Worm (Caenorhabditis elegans) whole organism, midembryonic: ENCODE measurements around the gene F15H10.8.

Experiments
- T22C8.4 ChIP-seq: fragments of 200-800 bp; sonication (Bioruptor generic); IDR thresholded peaks from 2 replicates; pipeline ENCODE4 v1.3.6; 2022; ENCODE audit warnings: missing genetic modification characterization, missing compliant biosample characterization
- cog-1 ChIP-seq: sonication (generic microtip); optimal IDR thresholded peaks from 2 replicates; lab custom pipeline; 2016; ENCODE audit warnings: missing genetic modification characterization, missing compliant biosample characterization
- flt-1 ChIP-seq: fragments of 200-800 bp; sonication (Bioruptor generic); IDR thresholded peaks from 2 replicates; pipeline ENCODE4 v1.3.6; 2022; ENCODE audit warnings: missing genetic modification characterization, missing compliant biosample characterization
- klf-2 ChIP-seq: fragments of 200-800 bp; sonication (Bioruptor generic); conservative IDR thresholded peaks from 2 replicates; pipeline ENCODE4 v1.3.6; 2022; ENCODE audit warnings: missing genetic modification reagents, missing genetic modification characterization, missing compliant biosample characterization
- med-1 ChIP-seq: sonication (generic microtip); optimal IDR thresholded peaks from 2 replicates; lab custom pipeline; 2017; ENCODE audit warnings: missing genetic modification characterization, mild to moderate bottlenecking, missing compliant biosample characterization, antibody characterized with exemption, missing genetic modification reagents; ENCODE audit not compliant: insufficient read depth
- ref-1 ChIP-seq: fragments of 200-800 bp; sonication (Bioruptor generic); conservative IDR thresholded peaks from 2 replicates; pipeline ENCODE4 v1.3.6; 2022; ENCODE audit warnings: missing genetic modification reagents, missing genetic modification characterization, missing compliant biosample characterization
- tab-1 ChIP-seq: fragments of 200-800 bp; sonication (Bioruptor generic); IDR thresholded peaks from 2 replicates; pipeline ENCODE4 v1.3.6; 2022; ENCODE audit warnings: missing genetic modification characterization, missing compliant biosample characterization
- ztf-23 ChIP-seq: fragments of 200-800 bp; sonication (Bioruptor generic); IDR thresholded peaks from 2 replicates; pipeline ENCODE4 v1.3.6; 2022; ENCODE audit warnings: missing genetic modification reagents, missing genetic modification characterization, missing compliant biosample characterization
- ztf-29 ChIP-seq: fragments of 200-800 bp; sonication (Bioruptor generic); IDR thresholded peaks from 2 replicates; pipeline ENCODE4 v1.3.6; 2022; ENCODE audit warnings: missing genetic modification reagents, missing genetic modification characterization, missing compliant biosample characterization

Gene F15H10.8

DNA sequence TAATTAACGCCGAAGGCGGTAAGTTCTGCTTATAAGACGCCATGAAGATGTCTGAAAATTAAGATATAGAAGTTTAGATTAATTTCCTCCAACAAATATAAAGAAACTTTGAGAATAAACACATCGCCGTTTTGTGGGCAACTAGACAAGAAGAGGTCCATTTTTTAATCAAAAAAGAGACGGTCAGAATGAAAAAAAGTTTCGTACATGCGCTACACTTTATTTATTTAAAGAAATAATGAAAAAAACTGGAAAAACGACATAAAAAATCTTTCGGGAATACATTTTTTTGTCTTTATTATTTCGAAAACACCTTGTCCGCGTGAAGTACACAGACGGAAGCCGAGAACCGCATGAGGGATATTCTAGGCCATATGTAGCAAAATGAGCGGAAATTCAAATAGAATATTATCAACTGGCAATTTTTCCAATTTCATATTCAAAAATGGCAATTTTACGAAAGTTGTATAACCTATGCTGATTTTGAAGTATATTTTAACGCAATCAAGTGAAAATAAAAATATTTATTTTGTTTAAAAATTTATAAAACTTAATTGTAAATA lies 46.9 kb downstream of the F15H10.8 start, which contains the start of gene sluh-7:
sluh-7 (minus strand) TSS at position 51 of the 563 bp plus-strand sequence.
- no peak; the same call in 1 of the 2 replicates for TF ChIP-seq T22C8.4
- TF ChIP-seq ztf-29 (GFP tag; lab: Robert Waterston, UW): peak; percentile 70; the same call in 1 of the 2 replicates
- peak; percentile 46 for TF ChIP-seq cog-1 (tag; lab: Kevin White, UChicago)
- peak; percentile 75 for TF ChIP-seq ztf-23 (GFP tag; lab: Robert Waterston, UW)
- TF ChIP-seq med-1 (GFP tag; lab: Kevin White, UChicago): no peak
- TF ChIP-seq flt-1: peak; percentile 79
- TF ChIP-seq klf-2 (GFP tag; lab: Robert Waterston, UW): 0 out of 2 replicates have a peak, but pooled peaks have one; percentile 31
- no peak for TF ChIP-seq ref-1
- TF ChIP-seq tab-1: no peak

- TF ChIP-seq med-1 (GFP tag; lab: Kevin White, UChicago) (no peak), T22C8.4 (no peak), klf-2 (GFP tag; lab: Robert Waterston, UW) (no peak), ztf-23 (GFP tag; lab: Robert Waterston, UW) (no peak), ztf-29 (GFP tag; lab: Robert Waterston, UW) (no peak), flt-1 (no peak), ref-1 (no peak), cog-1 (tag; lab: Kevin White, UChicago) (no peak)
Measured at ce11 chrV:10352928-10353427, 49.7 kb downstream of the F15H10.8 start, which contains the start of gene nol-56. Gene nol-56 (minus strand): TSS chrV:10352978.
